Worm (Caenorhabditis elegans): Measurements from ENCODE around the gene mpst-7.

Gene mpst-7

DNA sequence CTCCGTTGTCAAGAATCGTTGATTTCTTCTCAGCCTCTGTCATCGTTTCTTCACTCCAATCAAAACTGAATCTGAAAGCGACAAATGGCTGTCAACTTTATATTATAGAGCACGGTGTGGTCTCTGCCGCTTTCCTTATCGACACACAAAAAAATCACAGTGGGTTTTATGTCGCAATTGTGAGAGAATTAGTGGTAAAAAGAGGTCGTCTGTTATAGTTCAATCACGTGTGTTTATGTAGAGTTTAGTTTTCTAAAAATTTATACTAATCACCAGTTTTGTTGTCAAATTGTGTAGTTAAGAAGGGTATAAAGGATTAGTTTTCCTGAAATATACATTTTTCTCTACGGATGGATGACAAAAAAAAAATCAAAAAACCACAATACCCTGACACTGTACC is 26.0 kb downstream of the mpst-7 start, which contains the start of gene T16G1.7 (continued):
- TF ChIP-seq F44E2.7 (GFP tag; IDR thresholded peaks at IDR 0.05) (no peak), pqm-1 (tag; optimal IDR thresholded peaks at IDR 0.05) (peak; percentile 98), F49E8.2 (tag; optimal IDR thresholded peaks at IDR 0.05; ENCODE audit: borderline replicate concordance) (no peak), nhr-76 (tag; optimal IDR thresholded peaks at IDR 0.05) (no peak), ceh-32 (tag; optimal IDR thresholded peaks at IDR 0.05; ENCODE audit: poor library complexity) (no peak), lin-15B (tag; optimal IDR thresholded peaks at IDR 0.05) (no peak), zfp-3 (GFP tag; conservative IDR thresholded peaks at IDR 0.05) (no peak), aly-2 (tag; optimal IDR thresholded peaks at IDR 0.05) (no peak), egl-27 (tag; optimal IDR thresholded peaks at IDR 0.05) (no peak), lin-1 (GFP tag; IDR thresholded peaks at IDR 0.05) (peak; percentile 72; the same call in 1 of the 2 replicates), skn-1 (tag; optimal IDR thresholded peaks at IDR 0.05) (no peak), nhr-6 (tag; optimal IDR thresholded peaks at IDR 0.05) (no peak), rbr-2 (tag; optimal IDR thresholded peaks at IDR 0.05) (no peak), ztf-11 (tag; optimal IDR thresholded peaks at IDR 0.05) (no peak), zip-11 (GFP tag; IDR thresholded peaks at IDR 0.05) (no peak), ceh-20 (GFP tag; IDR thresholded peaks at IDR 0.05) (no peak), T26A8.4 (GFP tag; IDR thresholded peaks at IDR 0.05) (no peak), nhr-237 (tag; optimal IDR thresholded peaks at IDR 0.05) (no peak), snpc-1.2 (GFP tag; IDR thresholded peaks at IDR 0.05) (no peak), lsy-2 (tag; optimal IDR thresholded peaks at IDR 0.05) (no peak), lin-13 (GFP tag; optimal IDR thresholded peaks at IDR 0.05) (no peak), dmd-6 (GFP tag; IDR thresholded peaks at IDR 0.05) (peak; percentile 96), dpl-1 (GFP tag; optimal IDR thresholded peaks at IDR 0.05) (no peak), zip-2 (tag; optimal IDR thresholded peaks at IDR 0.05) (no peak), mxl-3 (GFP tag; optimal IDR thresholded peaks at IDR 0.05) (peak; percentile 58), lir-3 (tag; optimal IDR thresholded peaks at IDR 0.05) (no peak), nhr-111 (GFP tag; optimal IDR thresholded peaks at IDR 0.05) (no peak), ZK546.5 (tag; optimal IDR thresholded peaks at IDR 0.05) (no peak), vab-7 (GFP tag; IDR thresholded peaks at IDR 0.05) (no peak), ZK337.2 (GFP tag; IDR thresholded peaks at IDR 0.05) (no peak), mxl-2 (GFP tag; conservative IDR thresholded peaks at IDR 0.05) (no peak), ceh-62 (tag; optimal IDR thresholded peaks at IDR 0.05) (no peak), attf-4 (tag; optimal IDR thresholded peaks at IDR 0.05) (no peak), Y5F2A.4 (GFP tag; optimal IDR thresholded peaks at IDR 0.05) (no peak), aha-1 (tag) (peak; percentile 29), nhr-11 (tag; optimal IDR thresholded peaks at IDR 0.05) (no peak), ceh-28 (tag; optimal IDR thresholded peaks at IDR 0.05) (no peak), F10B5.3 (tag; optimal IDR thresholded peaks at IDR 0.05) (no peak), nhr-28 (tag; optimal IDR thresholded peaks at IDR 0.05) (peak; percentile 96), set-16 (GFP tag; IDR thresholded peaks at IDR 0.05) (no peak), duxl-1 (tag; optimal IDR thresholded peaks at IDR 0.05; ENCODE audit: poor library complexity) (no peak), php-3 (GFP tag; IDR thresholded peaks at IDR 0.05) (peak; percentile 68; the same call in 1 of the 2 replicates), ces-1 (GFP tag; optimal IDR thresholded peaks at IDR 0.05) (no peak), T20F7.1 (GFP tag; optimal IDR thresholded peaks at IDR 0.05) (peak; percentile 13), ceh-44 (GFP tag; IDR thresholded peaks at IDR 0.05) (no peak), D1046.2 (GFP tag; IDR thresholded peaks at IDR 0.05) (no peak), ctbp-1 (GFP tag; IDR thresholded peaks at IDR 0.05) (no peak), egl-43 (GFP tag; IDR thresholded peaks at IDR 0.05) (no peak), nhr-48 (tag; optimal IDR thresholded peaks at IDR 0.05) (no peak), zfp-2 (tag; optimal IDR thresholded peaks at IDR 0.05) (no peak), ceh-82 (tag; optimal IDR thresholded peaks at IDR 0.05) (no peak), ama-1 (optimal IDR thresholded peaks at IDR 0.05) (no peak), F37D6.2 (tag; optimal IDR thresholded peaks at IDR 0.05) (no peak)

Data from whole organism, L4 larva.